Fruit fly (Drosophila melanogaster) whole organism, larva: ENCODE data around the gene NP15.6.

ENCODE experiments used
- noc ChIP-seq: fragments of 200-800 bp; sonication (Bioruptor generic); optimal IDR thresholded peaks from 3 replicates; lab custom pipeline; 2019; ENCODE audit warnings: missing biosample characterization, mild to moderate bottlenecking, missing genetic modification characterization, moderate library complexity

The NP15.6 gene

dm6 chr3R:19027165-19027564, at the start of gene NP15.6:
Gene NP15.6, plus strand, starts transcription at chr3R:19027368.
- TF ChIP-seq noc (tag; lab: Kevin White, UChicago): no peak

DNA sequence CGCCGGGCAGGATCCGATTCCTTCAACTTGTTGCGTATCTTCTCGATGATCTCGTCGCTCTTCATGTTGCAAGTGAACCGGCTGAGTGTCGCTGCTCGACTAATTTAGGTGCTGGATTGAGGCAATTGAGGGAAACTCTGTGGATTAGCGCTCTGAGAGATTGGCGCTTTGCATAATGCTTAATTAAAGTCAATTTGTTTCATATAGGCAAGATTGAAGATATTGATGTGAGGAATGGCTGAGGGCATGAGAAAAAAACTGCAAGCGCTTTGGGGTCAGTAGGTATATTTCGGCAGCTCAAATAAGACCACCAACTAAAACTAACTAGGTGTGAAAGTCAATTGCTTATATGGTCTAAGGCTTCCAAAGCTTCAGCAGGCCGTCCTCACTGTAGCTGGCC, 48.5 kb upstream of the NP15.6 start, which contains the start of gene euc:
TSS of gene euc (minus strand) at position 101 of the 400 bp plus-strand sequence.
- TF ChIP-seq noc (tag; lab: Kevin White, UChicago): no peak

DNA sequence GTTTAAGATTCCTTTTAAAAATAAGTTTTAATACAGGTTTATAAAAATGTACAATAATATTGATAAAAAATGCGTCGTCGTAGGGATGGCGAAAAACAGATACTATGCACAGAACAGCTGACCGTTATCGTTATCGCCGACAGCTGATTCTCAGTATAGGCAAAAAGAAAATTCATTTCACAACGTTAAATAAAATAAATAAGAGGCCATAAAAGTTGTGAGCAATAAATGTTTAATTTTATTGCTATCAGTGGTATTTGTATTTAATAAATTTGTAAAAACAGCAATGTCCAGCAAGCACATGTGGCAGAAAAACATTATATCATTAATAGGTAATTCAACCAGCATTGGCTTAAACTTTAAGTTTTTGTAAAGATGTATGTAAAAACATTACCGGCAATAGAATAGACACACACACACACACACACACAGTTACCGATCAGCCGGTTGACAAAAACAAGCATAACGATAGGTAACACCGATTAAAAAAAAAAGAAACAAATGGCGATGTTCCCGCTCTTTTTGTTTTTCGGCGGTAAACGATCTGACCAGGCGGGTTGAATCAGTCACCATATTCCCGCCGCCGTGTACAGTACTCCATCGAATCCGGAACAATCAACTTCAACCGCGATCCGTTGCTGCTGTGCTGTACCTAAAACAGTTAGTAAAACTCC, 46.2 kb upstream of the NP15.6 start, which contains the start of the genes dnk and Smu1:
TSS of gene dnk (plus strand) at position 133 of the 674 bp plus-strand sequence.
TSS of gene Smu1 (minus strand) at position 462 of the 674 bp plus-strand sequence.
- no peak for TF ChIP-seq noc (tag; lab: Kevin White, UChicago)

DNA sequence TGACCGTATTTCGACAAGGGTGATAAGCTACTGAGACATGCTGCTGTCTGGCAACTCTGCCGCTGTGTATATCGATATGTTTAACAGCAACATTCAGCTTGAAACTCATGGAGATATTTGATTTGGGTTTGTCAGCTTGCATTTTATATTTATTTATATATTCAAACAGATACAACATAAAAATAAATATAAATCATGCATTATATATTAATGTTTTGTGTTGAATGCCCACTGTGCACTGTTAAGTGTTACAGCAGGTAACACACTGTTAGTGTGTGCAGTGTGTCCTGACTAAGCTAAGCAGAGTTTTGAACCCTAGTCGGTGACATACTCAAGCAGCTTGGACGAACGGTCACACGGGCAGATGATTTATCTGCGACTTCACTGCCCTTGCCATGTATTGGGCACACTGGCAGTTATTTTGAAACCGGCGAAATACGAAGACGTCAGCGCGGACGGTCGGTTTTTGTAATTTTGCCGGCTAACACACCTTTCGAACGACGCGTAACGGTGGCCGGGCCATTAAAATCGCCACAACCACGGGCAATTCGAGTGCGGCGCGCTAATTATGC, 43.5 kb upstream of the NP15.6 start, which contains the start of the genes snRNP-U1-C and gukh:
TSS of gene snRNP-U1-C (minus strand) at position 37 of the 572 bp plus-strand sequence.
TSS of gene gukh (plus strand) at position 412 of the 572 bp plus-strand sequence.
- TF ChIP-seq noc (tag; lab: Kevin White, UChicago): peak; percentile 58

DNA sequence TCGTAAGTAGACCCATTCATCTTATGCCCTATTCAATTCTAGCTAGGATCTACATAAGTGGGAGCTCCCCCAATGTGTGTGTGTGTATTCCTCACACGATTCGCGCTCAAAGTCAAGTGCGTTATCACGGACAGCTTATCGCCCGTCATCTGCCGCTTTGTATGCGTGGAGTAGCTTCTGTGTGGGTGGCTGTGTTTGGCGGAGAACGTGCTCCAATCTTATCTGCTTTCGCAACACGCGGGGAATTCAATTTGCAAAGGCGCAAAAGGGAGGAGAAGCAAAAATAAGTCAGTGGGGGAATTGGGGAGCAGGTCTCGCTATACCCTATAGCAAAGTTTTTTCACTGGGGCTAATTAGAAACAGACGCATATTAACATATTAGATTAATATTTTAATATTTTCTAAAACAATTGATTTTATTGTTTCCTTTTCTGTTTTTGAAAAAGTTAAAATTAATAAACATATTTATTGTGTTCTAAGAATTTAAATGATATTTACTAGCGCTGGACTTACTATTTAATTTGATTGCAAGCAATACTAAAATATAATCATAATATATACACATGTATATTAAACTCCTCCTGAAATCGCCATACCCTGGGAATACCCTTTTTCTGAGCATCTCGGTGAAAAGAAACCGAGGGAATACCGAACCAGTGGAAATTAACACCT, 41.9 kb upstream of the NP15.6 start:
- TF ChIP-seq noc (tag; lab: Kevin White, UChicago): peak; percentile 97

- TF ChIP-seq noc (tag; lab: Kevin White, UChicago): no peak
These were observed 40.9 kb upstream of the NP15.6 start for dm6 chr3R:18986089-18986887.

DNA sequence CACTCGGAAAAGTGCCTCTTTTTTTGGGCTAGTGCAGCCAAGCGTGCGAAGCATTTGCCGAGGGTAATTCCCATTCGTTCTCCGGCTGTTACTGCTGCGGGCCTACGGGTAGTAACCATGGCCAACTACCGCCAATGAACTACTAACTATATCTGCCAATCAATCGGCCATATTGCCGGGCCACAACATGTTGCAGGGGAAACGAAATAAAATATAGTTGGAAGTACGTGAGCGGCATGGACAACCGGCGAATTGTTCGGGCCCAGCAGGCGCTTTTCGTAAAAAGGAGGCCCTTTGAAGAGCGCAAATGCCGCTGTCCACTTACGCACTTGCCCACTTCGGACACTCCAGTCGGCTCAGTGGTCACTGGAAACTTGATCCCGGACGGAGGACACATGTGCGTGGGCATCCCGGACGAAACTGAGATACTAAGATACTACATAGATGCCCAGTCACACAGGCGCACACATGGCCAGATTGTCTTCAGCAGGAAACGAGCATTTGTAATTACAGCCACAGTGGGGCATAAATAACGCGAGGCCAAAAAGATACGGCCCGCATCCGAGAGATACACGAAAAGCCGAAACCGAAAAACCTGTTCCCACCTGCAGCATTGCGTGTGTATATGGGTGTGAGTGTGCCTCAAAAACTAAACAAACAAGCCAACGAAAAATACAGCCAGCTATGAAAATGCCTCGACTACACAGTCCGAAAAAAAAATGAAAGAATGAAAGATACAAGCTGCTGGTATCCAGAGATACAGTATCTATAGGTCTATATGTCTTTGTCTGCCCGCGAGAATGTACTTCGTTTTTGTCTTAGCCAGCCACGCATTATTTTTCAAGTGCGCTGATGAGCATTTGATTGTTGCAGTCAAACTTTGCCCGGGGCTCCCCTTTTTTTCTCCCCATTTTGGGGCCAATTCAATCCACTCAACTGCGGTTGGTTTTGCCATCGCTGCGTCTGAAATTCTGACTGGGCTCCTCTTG, 39.4 kb upstream of the NP15.6 start:
- no peak for TF ChIP-seq noc (tag; lab: Kevin White, UChicago)

dm6 chr3R:18988957-18989818, 38.0 kb upstream of the NP15.6 start:
- TF ChIP-seq noc (tag; lab: Kevin White, UChicago): no peak

- TF ChIP-seq noc (tag; lab: Kevin White, UChicago): no peak
These were observed 37.4 kb upstream of the NP15.6 start for dm6 chr3R:18989819-18990137.

DNA sequence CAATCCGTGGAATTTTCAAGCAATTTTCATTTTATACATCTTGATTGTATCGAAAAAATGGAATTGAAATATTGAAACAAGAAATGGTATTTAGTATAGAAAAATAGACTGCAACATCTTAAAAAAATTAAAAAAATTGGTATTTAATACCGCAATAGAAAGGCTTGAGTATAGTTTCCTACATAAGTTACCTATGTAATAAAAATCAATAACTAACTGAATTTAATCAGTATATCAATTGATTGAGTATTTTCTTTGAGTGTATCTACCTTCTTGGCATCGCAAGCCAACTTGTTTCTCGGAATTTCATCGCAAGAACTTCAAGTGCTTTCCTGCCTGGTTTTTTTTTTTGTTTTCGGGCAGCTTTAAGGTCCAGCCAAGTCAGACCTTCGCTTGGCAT, 36.7 kb upstream of the NP15.6 start:
- TF ChIP-seq noc (tag; lab: Kevin White, UChicago): no peak

DNA sequence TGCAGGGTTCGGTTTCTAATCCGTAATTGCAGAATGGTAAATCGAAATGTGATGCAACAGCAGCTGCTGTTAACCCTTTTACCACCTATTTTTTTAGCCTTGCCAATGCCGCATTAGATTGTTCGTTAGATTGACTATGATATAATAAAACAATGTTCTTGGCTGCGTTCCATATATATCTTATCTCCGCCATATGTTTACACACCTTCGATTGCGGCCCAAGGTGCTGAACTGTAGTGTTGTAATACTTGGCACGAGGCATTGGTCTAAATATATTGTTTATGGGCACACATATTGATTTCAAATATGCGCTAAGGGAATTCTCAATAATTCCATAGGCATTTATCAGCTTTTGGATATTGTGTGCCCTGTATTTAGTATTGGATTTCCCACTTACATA, 35.4 kb upstream of the NP15.6 start:
- no peak for TF ChIP-seq noc (tag; lab: Kevin White, UChicago)

DNA sequence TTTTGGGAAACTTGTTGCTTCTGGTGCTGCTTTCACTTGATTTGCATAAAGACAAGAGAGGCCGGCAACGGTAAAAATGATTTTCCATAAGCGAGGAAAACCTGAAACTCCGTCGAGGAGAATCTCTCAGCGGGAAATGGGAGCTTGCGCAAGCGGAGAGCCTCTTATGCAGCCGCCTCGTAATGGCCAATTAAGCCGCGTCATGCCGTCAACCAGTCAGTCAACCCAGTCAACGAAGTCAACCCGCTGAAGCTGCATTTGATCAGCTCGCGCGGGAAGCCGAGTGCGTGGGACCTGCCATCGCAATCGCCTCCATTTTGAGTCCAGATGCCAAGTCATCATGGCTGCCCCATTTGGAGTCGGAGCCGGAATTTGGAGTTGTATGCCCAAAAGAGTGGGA, 34.0 kb upstream of the NP15.6 start:
- TF ChIP-seq noc (tag; lab: Kevin White, UChicago): no peak

DNA sequence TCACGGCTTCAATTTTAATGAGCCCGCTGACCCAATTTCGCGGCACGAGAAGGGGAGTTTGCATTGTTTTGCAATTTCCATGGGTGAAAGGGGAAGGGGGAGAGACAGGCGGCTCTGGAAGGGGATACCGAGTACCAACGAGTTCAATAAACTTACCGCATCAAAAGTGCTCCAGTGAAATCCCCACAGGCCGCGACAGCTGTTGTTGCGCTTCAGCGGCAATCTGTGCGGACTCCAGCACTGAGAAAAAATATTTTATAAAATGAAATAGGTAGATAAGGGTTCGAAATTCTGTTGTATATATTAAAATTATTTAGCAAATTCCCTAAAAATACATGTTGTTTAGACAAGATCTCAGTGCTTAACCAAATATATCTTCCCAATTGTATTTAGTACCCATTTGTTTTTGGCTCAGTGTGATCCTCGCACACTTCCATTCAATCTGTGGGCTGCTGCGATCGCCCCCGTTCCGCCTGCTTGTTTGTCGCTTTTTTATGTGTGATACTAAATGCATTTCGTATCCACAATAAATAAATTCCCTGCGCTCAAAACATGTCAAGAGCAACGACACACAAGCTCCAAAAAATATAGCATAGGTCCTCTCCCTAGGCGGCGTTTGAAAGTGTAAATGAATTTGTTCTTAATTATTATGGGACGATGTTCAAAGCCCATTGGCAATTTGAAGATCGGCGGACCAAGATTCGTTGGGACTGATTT, 31.5 kb upstream of the NP15.6 start:
- no peak for TF ChIP-seq noc (tag; lab: Kevin White, UChicago)
